Fruit fly (Drosophila melanogaster) whole organism, embryonic: ENCODE data around the gene Nf-YA.

Source experiments
- Antp ChIP-seq: fragments of 200-800 bp; sonication (Bioruptor generic); optimal IDR thresholded peaks from 3 replicates; lab custom pipeline; 2016; ENCODE audit warnings: missing biosample characterization, missing genetic modification characterization
- Asciz ChIP-seq: fragments of 200-800 bp; sonication (Bioruptor generic); optimal IDR thresholded peaks from 2 replicates; lab custom pipeline; 2017; ENCODE audit warnings: missing biosample characterization, mild to moderate bottlenecking, missing genetic modification characterization, missing genetic modification reagents
- B-H1 ChIP-seq: fragments of 200-800 bp; sonication (Bioruptor generic); IDR thresholded peaks from 3 replicates; pipeline ENCODE4 v1.3.6; 2022; ENCODE audit warnings: missing biosample characterization, missing genetic modification characterization
- CG11560 ChIP-seq: fragments of 200-800 bp; sonication (Bioruptor generic); IDR thresholded peaks from 3 replicates; pipeline ENCODE4 v1.3.6; 2022; ENCODE audit warnings: missing biosample characterization, missing genetic modification characterization
- CG11695 ChIP-seq: fragments of 200-800 bp; sonication (Bioruptor generic); IDR thresholded peaks from 3 replicates; pipeline ENCODE4 v1.3.6; 2022; ENCODE audit warnings: missing biosample characterization, missing genetic modification characterization
- CG1233 ChIP-seq: fragments of 200-800 bp; sonication (Bioruptor generic); optimal IDR thresholded peaks from 4 replicates; lab custom pipeline; 2018; ENCODE audit warnings: missing biosample characterization, mild to moderate bottlenecking, missing genetic modification characterization
- CG13894 ChIP-seq: fragments of 200-800 bp; sonication (Bioruptor generic); optimal IDR thresholded peaks from 3 replicates; lab custom pipeline; 2018; ENCODE audit warnings: missing biosample characterization, mild to moderate bottlenecking, missing genetic modification characterization, moderate library complexity
- CG14667 ChIP-seq: fragments of 200-800 bp; sonication (Bioruptor generic); IDR thresholded peaks from 2 replicates; pipeline ENCODE4 v1.3.6; 2022; ENCODE audit warnings: missing biosample characterization, missing genetic modification characterization
- CG15011 ChIP-seq: fragments of 200-800 bp; sonication (Bioruptor generic); optimal IDR thresholded peaks from 3 replicates; lab custom pipeline; 2018; ENCODE audit warnings: missing biosample characterization, mild to moderate bottlenecking, missing genetic modification characterization
- CG15514 ChIP-seq: fragments of 200-800 bp; sonication (Bioruptor generic); optimal IDR thresholded peaks from 3 replicates; lab custom pipeline; 2017; ENCODE audit warnings: missing biosample characterization, missing genetic modification characterization, mild to moderate bottlenecking, moderate library complexity, missing genetic modification reagents
- CG1647 ChIP-seq: fragments of 200-800 bp; sonication (Bioruptor generic); optimal IDR thresholded peaks from 3 replicates; lab custom pipeline; 2016; ENCODE audit warnings: missing biosample characterization, missing genetic modification characterization
- CG16863 ChIP-seq: fragments of 200-800 bp; sonication (Bioruptor generic); optimal IDR thresholded peaks from 3 replicates; lab custom pipeline; 2016; ENCODE audit warnings: missing biosample characterization, missing genetic modification characterization
- CG18599 ChIP-seq: fragments of 200-800 bp; sonication (Bioruptor generic); optimal IDR thresholded peaks from 3 replicates; lab custom pipeline; 2017; ENCODE audit warnings: missing biosample characterization, missing genetic modification characterization, mild to moderate bottlenecking, moderate library complexity, missing genetic modification reagents
- CG4617 ChIP-seq: fragments of 200-800 bp; sonication (Bioruptor generic); optimal IDR thresholded peaks from 3 replicates; lab custom pipeline; 2016; ENCODE audit warnings: missing biosample characterization, missing genetic modification characterization, borderline replicate concordance
- CG5180 ChIP-seq: fragments of 200-800 bp; sonication (Bioruptor generic); optimal IDR thresholded peaks from 3 replicates; lab custom pipeline; 2017; ENCODE audit warnings: missing biosample characterization, missing genetic modification characterization, mild to moderate bottlenecking, moderate library complexity, missing genetic modification reagents
- CG6254 ChIP-seq: fragments of 200-800 bp; sonication (Bioruptor generic); optimal IDR thresholded peaks from 3 replicates; lab custom pipeline; 2017; ENCODE audit warnings: mild to moderate bottlenecking, missing biosample characterization, missing genetic modification reagents, missing genetic modification characterization
- CG6765 ChIP-seq: fragments of 200-800 bp; sonication (Bioruptor generic); optimal IDR thresholded peaks from 3 replicates; lab custom pipeline; 2017; ENCODE audit warnings: missing biosample characterization, mild to moderate bottlenecking, missing genetic modification characterization
- CG7745 ChIP-seq: fragments of 200-800 bp; sonication (Bioruptor generic); optimal IDR thresholded peaks from 2 replicates; lab custom pipeline; 2018; ENCODE audit warnings: missing biosample characterization, mild to moderate bottlenecking, missing genetic modification characterization, moderate library complexity
- CG9797 ChIP-seq: fragments of 200-800 bp; sonication (Bioruptor generic); optimal IDR thresholded peaks from 3 replicates; lab custom pipeline; 2018; ENCODE audit warnings: missing biosample characterization, mild to moderate bottlenecking, missing genetic modification characterization
- CoRest ChIP-seq: fragments of 200-800 bp; sonication (Bioruptor generic); optimal IDR thresholded peaks from 3 replicates; lab custom pipeline; 2018; ENCODE audit warnings: missing biosample characterization, mild to moderate bottlenecking, missing genetic modification characterization, moderate library complexity
- Dfd ChIP-seq, 2 experiments: fragments of >200 bp; optimal IDR thresholded peaks; 2 replicates each; lab custom pipeline; 2017; ENCODE audit warnings: missing biosample characterization in 2 of 2, missing genetic modification characterization in 2 of 2
- Dip2 ChIP-seq: fragments of 200-800 bp; sonication (Bioruptor generic); IDR thresholded peaks from 2 replicates; pipeline ENCODE4 v1.3.6; 2022; ENCODE audit warnings: missing biosample characterization, missing genetic modification characterization
- Doc3 ChIP-seq: fragments of 200-800 bp; sonication (Bioruptor generic); IDR thresholded peaks from 3 replicates; pipeline ENCODE4 v1.3.6; 2022; ENCODE audit warnings: missing biosample characterization, missing genetic modification characterization; ENCODE audit not compliant: partially characterized antibody
- Dref ChIP-seq: fragments of 200-800 bp; sonication (Bioruptor generic); IDR thresholded peaks from 2 replicates; pipeline ENCODE4 v1.3.6; 2022; ENCODE audit warnings: missing biosample characterization, missing genetic modification characterization
- E2f1 ChIP-seq: fragments of 200-800 bp; sonication (Bioruptor generic); IDR thresholded peaks from 2 replicates; pipeline ENCODE4 v1.3.6; 2022; ENCODE audit warnings: missing biosample characterization, missing genetic modification characterization
- HLHmδ ChIP-seq: fragments of 200-800 bp; sonication (Bioruptor generic); optimal IDR thresholded peaks from 2 replicates; lab custom pipeline; 2018; ENCODE audit warnings: missing biosample characterization, mild to moderate bottlenecking, missing genetic modification characterization, moderate library complexity
- Nf-YC ChIP-seq: fragments of 200-800 bp; optimal IDR thresholded peaks from 3 replicates; lab custom pipeline; 2019; ENCODE audit warnings: missing biosample characterization, mild to moderate bottlenecking, missing genetic modification characterization, moderate library complexity
- Oaz ChIP-seq: fragments of 200-800 bp; sonication (Bioruptor generic); IDR thresholded peaks from 2 replicates; pipeline ENCODE4 v1.3.6; 2022; ENCODE audit warnings: missing biosample characterization, missing genetic modification characterization
- Scr ChIP-seq: fragments of 200-800 bp; sonication (Bioruptor generic); IDR thresholded peaks from 2 replicates; pipeline ENCODE4 v1.3.6; 2022; ENCODE audit warnings: missing biosample characterization, missing genetic modification characterization; ENCODE audit not compliant: partially characterized antibody
- Spps ChIP-seq: fragments of 200-800 bp; sonication (Bioruptor generic); optimal IDR thresholded peaks from 2 replicates; lab custom pipeline; 2018; ENCODE audit warnings: missing biosample characterization, mild to moderate bottlenecking, missing genetic modification characterization
- TFAM ChIP-seq: fragments of 200-800 bp; sonication (Bioruptor generic); optimal IDR thresholded peaks from 2 replicates; lab custom pipeline; 2017; ENCODE audit warnings: missing biosample characterization, missing genetic modification characterization, inconsistent platforms
- ash1 ChIP-seq: fragments of 200-800 bp; sonication (Bioruptor generic); optimal IDR thresholded peaks from 2 replicates; lab custom pipeline; 2018; ENCODE audit warnings: missing biosample characterization, mild to moderate bottlenecking, missing genetic modification characterization
- az2 ChIP-seq: fragments of 200-800 bp; sonication (Bioruptor generic); optimal IDR thresholded peaks from 3 replicates; lab custom pipeline; 2016; ENCODE audit warnings: missing biosample characterization, missing genetic modification characterization
- bbx ChIP-seq: fragments of 200-800 bp; sonication (Bioruptor generic); IDR thresholded peaks from 2 replicates; pipeline ENCODE4 v1.3.6; 2022; ENCODE audit warnings: missing biosample characterization, missing genetic modification characterization; ENCODE audit not compliant: partially characterized antibody
- cas ChIP-seq: fragments of 200-800 bp; sonication (Bioruptor generic); IDR thresholded peaks from 2 replicates; pipeline ENCODE4 v1.3.6; 2022; ENCODE audit warnings: missing biosample characterization, missing genetic modification characterization
- chinmo ChIP-seq: fragments of 200-800 bp; sonication (Bioruptor generic); IDR thresholded peaks from 4 replicates; pipeline ENCODE4 v1.3.6; 2022; ENCODE audit warnings: missing biosample characterization, missing genetic modification characterization; ENCODE audit not compliant: partially characterized antibody
- croc ChIP-seq: fragments of 200-800 bp; sonication (Bioruptor generic); conservative IDR thresholded peaks from 3 replicates; pipeline ENCODE4 v1.3.6; 2022; ENCODE audit warnings: missing biosample characterization, missing genetic modification characterization
- dpn ChIP-seq, 2 experiments: fragments of 200-800 bp; sonication (Bioruptor generic); optimal IDR thresholded peaks; 3 replicates each; lab custom pipeline; 2016; ENCODE audit warnings: missing biosample characterization in 2 of 2, missing genetic modification characterization in 2 of 2
- en ChIP-seq: fragments of 200-800 bp; sonication (Bioruptor generic); optimal IDR thresholded peaks from 2 replicates; lab custom pipeline; 2016; ENCODE audit warnings: missing biosample characterization, missing genetic modification characterization
- gro ChIP-seq: fragments of 200-800 bp; sonication (Bioruptor generic); optimal IDR thresholded peaks from 2 replicates; lab custom pipeline; 2016; ENCODE audit warnings: missing biosample characterization, missing genetic modification characterization
- gsb ChIP-seq: fragments of 200-800 bp; sonication (Bioruptor generic); IDR thresholded peaks from 2 replicates; pipeline ENCODE4 v1.3.6; 2022; ENCODE audit warnings: missing biosample characterization, missing genetic modification characterization
- gt ChIP-seq: fragments of 200-800 bp; sonication (Bioruptor generic); IDR thresholded peaks from 2 replicates; pipeline ENCODE4 v1.3.6; 2022; ENCODE audit warnings: missing biosample characterization, missing genetic modification characterization
- her ChIP-seq: fragments of 200-800 bp; sonication (Bioruptor generic); optimal IDR thresholded peaks from 2 replicates; lab custom pipeline; 2016; ENCODE audit warnings: missing biosample characterization, missing genetic modification characterization
- kah ChIP-seq: fragments of 200-800 bp; sonication (Bioruptor generic); optimal IDR thresholded peaks from 2 replicates; lab custom pipeline; 2018; ENCODE audit warnings: missing biosample characterization, mild to moderate bottlenecking, missing genetic modification characterization
- lov ChIP-seq, 2 experiments: fragments of 200-800 bp in 1 of 2; fragments of >200 bp in 1 of 2; sonication (Bioruptor generic) in 1 of 2; IDR thresholded peaks in 1 of 2; optimal IDR thresholded peaks in 1 of 2; 2 replicates in 1 of 2; 3 replicates in 1 of 2; pipeline versions ENCODE4 v1.3.6 to Lab custom; 2017 to 2022; ENCODE audit warnings: missing biosample characterization in 1 of 2, missing genetic modification characterization in 1 of 2
- rib ChIP-seq: fragments of 200-800 bp; sonication (Bioruptor generic); IDR thresholded peaks from 2 replicates; pipeline ENCODE4 v1.3.6; 2022; ENCODE audit warnings: missing biosample characterization, missing genetic modification characterization
- sc ChIP-seq, 3 experiments: fragments of >200 bp in 2 of 3; fragments of 200-800 bp in 1 of 3; sonication (Bioruptor generic) in 1 of 3; optimal IDR thresholded peaks; 2 replicates in 2 of 3; 3 replicates in 1 of 3; lab custom pipeline; 2017; ENCODE audit warnings: mild to moderate bottlenecking in 1 of 3, missing biosample characterization in 1 of 3, missing genetic modification characterization in 1 of 3, missing genetic modification reagents in 1 of 3
- tx ChIP-seq: fragments of 200-800 bp; sonication (Bioruptor generic); optimal IDR thresholded peaks from 2 replicates; lab custom pipeline; 2016; ENCODE audit warnings: missing biosample characterization, missing genetic modification characterization
- yki ChIP-seq: fragments of >200 bp; optimal IDR thresholded peaks from 3 replicates; lab custom pipeline; 2018

The Nf-YA gene

DNA sequence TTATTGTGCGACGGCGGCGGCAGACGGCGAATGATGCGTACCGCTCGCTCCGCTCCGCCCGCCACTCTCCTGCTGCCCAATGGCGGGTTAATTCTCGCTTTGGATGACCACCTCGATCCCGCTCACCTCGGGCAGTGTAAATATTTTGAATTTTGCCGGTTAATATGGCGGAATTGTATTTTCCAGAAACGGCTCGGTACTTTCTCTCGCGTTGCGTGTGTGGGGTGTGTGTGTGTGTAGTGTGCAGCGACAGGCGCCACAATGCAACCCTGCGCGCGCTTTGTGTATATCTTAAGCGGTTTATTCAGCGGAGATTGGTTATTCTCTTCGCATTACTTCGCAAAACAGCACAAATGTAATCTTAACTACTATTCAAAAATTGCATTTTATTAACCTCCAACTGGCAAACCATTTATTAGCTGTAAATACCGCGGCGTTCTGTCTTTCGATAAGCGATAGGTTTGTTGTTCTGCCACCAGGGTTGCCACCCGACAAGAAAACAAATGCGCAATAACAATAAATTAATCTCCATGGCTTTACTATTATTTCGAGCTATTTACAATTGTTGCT is 13.8 kb upstream of the Nf-YA start, which contains the start of the genes phol and CG3552 (continued):
- TF ChIP-seq Dip2 (GFP tag; lab: Robert Waterston, UW) (no peak), CG6765 (GFP tag; lab: Kevin White, UChicago) (no peak), CG13894 (tag; lab: Kevin White, UChicago) (peak; percentile 22), CG7745 (no peak), CG14667 (GFP tag; lab: Robert Waterston, UW) (no peak), kah (GFP tag; lab: Kevin White, UChicago) (no peak), en (GFP tag; lab: Kevin White, UChicago) (no peak), CG15011 (GFP tag; lab: Kevin White, UChicago) (no peak), Dref (GFP tag; lab: Robert Waterston, UW) (peak; percentile 64), HLHmδ (GFP tag; lab: Kevin White, UChicago) (no peak), CG6254 (GFP tag; lab: Kevin White, UChicago) (no peak), CG9797 (peak; percentile 44), gro (no peak), CG1647 (no peak), CG11560 (tag; lab: Robert Waterston, UW) (no peak), CG11695 (GFP tag; lab: Robert Waterston, UW) (no peak), gt (no peak), Antp (no peak), Dfd (GFP tag; optimal IDR thresholded peaks at IDR 0.05; lab: Kevin White, UChicago) (no peak), Oaz (GFP tag; lab: Robert Waterston, UW) (no peak), Asciz (GFP tag; lab: Kevin White, UChicago) (no peak), CoRest (tag; lab: Kevin White, UChicago) (peak; percentile 24), CG15514 (GFP tag; lab: Kevin White, UChicago) (peak; percentile 54), Spps (tag; lab: Kevin White, UChicago) (no peak), rib (GFP tag; lab: Robert Waterston, UW) (no peak), sc (optimal IDR thresholded peaks at IDR 0.05; lab: Kevin White, UChicago) (no peak), sc (GFP tag; optimal IDR thresholded peaks at IDR 0.05; lab: Kevin White, UChicago) (no peak), Doc3 (GFP tag; lab: Robert Waterston, UW) (0 out of 3 replicates have a peak, but pooled peaks have one; percentile 46), B-H1 (GFP tag; lab: Robert Waterston, UW) (no peak), CG5180 (GFP tag; lab: Kevin White, UChicago) (no peak), CG16863 (GFP tag; lab: Kevin White, UChicago) (no peak), her (GFP tag; lab: Kevin White, UChicago) (no peak), lov (optimal IDR thresholded peaks at IDR 0.05; lab: Kevin White, UChicago) (no peak), lov (GFP tag; IDR thresholded peaks at IDR 0.05; lab: Robert Waterston, UW) (no peak), yki (lab: Kevin White, UChicago) (no peak), az2 (GFP tag; lab: Kevin White, UChicago) (no peak), croc (GFP tag; lab: Robert Waterston, UW) (no peak), E2f1 (GFP tag; lab: Robert Waterston, UW) (no peak), cas (GFP tag; lab: Robert Waterston, UW) (no peak), CG4617 (peak; percentile 92), Scr (peak; percentile 57), CG18599 (GFP tag; lab: Kevin White, UChicago) (no peak), gsb (GFP tag; lab: Robert Waterston, UW) (no peak), dpn (GFP tag; optimal IDR thresholded peaks at IDR 0.05; lab: Kevin White, UChicago) (peak in 1 of 2 experiments; percentile 8), bbx (0 out of 2 replicates have a peak, but pooled peaks have one; percentile 27), TFAM (no peak), tx (GFP tag; lab: Kevin White, UChicago) (no peak), chinmo (GFP tag; lab: Robert Waterston, UW) (0 out of 4 replicates have a peak, but pooled peaks have one; percentile 36), Nf-YC (peak; percentile 43), CG1233 (GFP tag; lab: Kevin White, UChicago) (no peak), ash1 (GFP tag; lab: Kevin White, UChicago) (no peak)
